Fruit fly (Drosophila melanogaster) Kc167 (cell line): Measurements from ENCODE around the gene Cyp309a1.

Experiments
- Sin3A ChIP-seq: fragments of >200 bp; optimal IDR thresholded peaks from 2 replicates; lab custom pipeline; 2018; ENCODE audit warnings: missing external identifiers
- insv ChIP-seq: fragments of >200 bp; optimal IDR thresholded peaks from 3 replicates; lab custom pipeline; 2018; ENCODE audit warnings: missing external identifiers
- psq ChIP-seq: fragments of >200 bp; optimal IDR thresholded peaks from 2 replicates; lab custom pipeline; 2017; ENCODE audit warnings: missing external identifiers

DNA sequence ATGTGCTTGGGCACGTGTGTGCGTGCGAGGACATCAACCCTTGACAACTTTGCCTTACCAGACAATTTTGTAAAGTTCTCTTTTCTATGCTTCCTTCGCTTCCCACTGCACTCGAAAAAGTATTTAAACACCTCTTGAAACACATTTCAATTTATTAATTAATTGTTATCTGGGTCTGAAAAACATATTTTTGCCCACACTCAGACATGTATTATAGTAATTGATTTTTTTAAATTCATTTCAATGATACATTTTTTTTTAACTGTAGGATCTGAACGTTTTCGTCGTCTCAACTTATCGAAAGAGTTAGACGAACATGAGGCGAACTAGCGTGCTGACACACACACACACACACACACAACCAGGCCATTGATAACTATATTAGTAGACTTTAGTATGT lies 22.1 kb downstream of the Cyp309a1 start:
- no peak for TF ChIP-seq insv (lab: Kevin White, UChicago)
- TF ChIP-seq psq (lab: Kevin White, UChicago), result no peak
- no peak for TF ChIP-seq Sin3A (lab: Kevin White, UChicago)
